Fruit fly (Drosophila melanogaster) whole organism, embryonic: Measurements from ENCODE around the gene CG43064.

Source experiments
- Asciz ChIP-seq: fragments of 200-800 bp; sonication (Bioruptor generic); optimal IDR thresholded peaks from 2 replicates; lab custom pipeline; 2017; ENCODE audit warnings: missing biosample characterization, mild to moderate bottlenecking, missing genetic modification characterization, missing genetic modification reagents
- Atf-2 ChIP-seq: fragments of 200-800 bp; sonication (Bioruptor generic); optimal IDR thresholded peaks from 2 replicates; lab custom pipeline; 2016; ENCODE audit warnings: missing biosample characterization, missing genetic modification characterization
- Atf6 ChIP-seq: fragments of 200-800 bp; sonication (Bioruptor generic); IDR thresholded peaks from 2 replicates; pipeline ENCODE4 v1.3.6; 2022; ENCODE audit warnings: missing biosample characterization, missing genetic modification characterization
- Awh ChIP-seq: fragments of 200-800 bp; sonication (Bioruptor generic); IDR thresholded peaks from 2 replicates; pipeline ENCODE4, ENCODE4 v1.3.6; 2022; ENCODE audit warnings: missing biosample characterization, missing genetic modification characterization
- BtbVII ChIP-seq: fragments of 200-800 bp; sonication (Bioruptor generic); optimal IDR thresholded peaks from 3 replicates; lab custom pipeline; 2017; ENCODE audit warnings: missing biosample characterization, mild to moderate bottlenecking, missing genetic modification characterization
- CG10209 ChIP-seq: fragments of 200-800 bp; sonication (Bioruptor generic); optimal IDR thresholded peaks from 3 replicates; lab custom pipeline; 2017; ENCODE audit warnings: missing biosample characterization, mild to moderate bottlenecking, missing genetic modification characterization, missing genetic modification reagents
- CG10321 ChIP-seq: fragments of 200-800 bp; sonication (Bioruptor generic); IDR thresholded peaks from 2 replicates; pipeline ENCODE4 v1.3.6; 2022; ENCODE audit warnings: missing biosample characterization, missing genetic modification characterization
- CG11723 ChIP-seq: fragments of 200-800 bp; sonication (Bioruptor generic); optimal IDR thresholded peaks from 2 replicates; lab custom pipeline; 2017; ENCODE audit warnings: missing biosample characterization, mild to moderate bottlenecking, missing genetic modification characterization
- CG13624 ChIP-seq: fragments of 200-800 bp; sonication (Bioruptor generic); optimal IDR thresholded peaks from 2 replicates; lab custom pipeline; 2016; ENCODE audit warnings: missing biosample characterization, missing genetic modification characterization
- CG14050 ChIP-seq: fragments of 200-800 bp; sonication (Bioruptor generic); IDR thresholded peaks from 3 replicates; pipeline ENCODE4 v1.3.6; 2022; ENCODE audit warnings: missing biosample characterization, missing genetic modification characterization
- CG1602 ChIP-seq: fragments of 200-800 bp; sonication (Bioruptor generic); optimal IDR thresholded peaks from 3 replicates; lab custom pipeline; 2016; ENCODE audit warnings: missing biosample characterization, missing genetic modification characterization
- CG30020 ChIP-seq: fragments of 200-800 bp; optimal IDR thresholded peaks from 2 replicates; lab custom pipeline; 2019; ENCODE audit warnings: missing biosample characterization, mild to moderate bottlenecking, missing genetic modification characterization, moderate library complexity
- CG30431 ChIP-seq: fragments of 200-800 bp; sonication (Bioruptor generic); optimal IDR thresholded peaks from 2 replicates; lab custom pipeline; 2017; ENCODE audit warnings: missing biosample characterization, missing genetic modification characterization
- CG3995 ChIP-seq: fragments of 200-800 bp; sonication (Bioruptor generic); optimal IDR thresholded peaks from 3 replicates; lab custom pipeline; 2016; ENCODE audit warnings: missing biosample characterization, missing genetic modification characterization
- CG4617 ChIP-seq: fragments of 200-800 bp; sonication (Bioruptor generic); optimal IDR thresholded peaks from 3 replicates; lab custom pipeline; 2016; ENCODE audit warnings: missing biosample characterization, missing genetic modification characterization, borderline replicate concordance
- CG6654 ChIP-seq: fragments of 200-800 bp; sonication (Bioruptor generic); optimal IDR thresholded peaks from 2 replicates; lab custom pipeline; 2017; ENCODE audit warnings: missing biosample characterization, mild to moderate bottlenecking, missing genetic modification characterization
- CG6791 ChIP-seq: fragments of 200-800 bp; sonication (Bioruptor generic); IDR thresholded peaks from 3 replicates; pipeline ENCODE4 v1.3.6; 2022; ENCODE audit warnings: missing biosample characterization, missing genetic modification characterization; ENCODE audit not compliant: partially characterized antibody
- CG7372 ChIP-seq: fragments of 200-800 bp; sonication (Bioruptor generic); IDR thresholded peaks from 2 replicates; pipeline ENCODE4 v1.3.6; 2022; ENCODE audit warnings: missing biosample characterization, missing genetic modification characterization
- CG7745 ChIP-seq: fragments of 200-800 bp; sonication (Bioruptor generic); optimal IDR thresholded peaks from 2 replicates; lab custom pipeline; 2018; ENCODE audit warnings: missing biosample characterization, mild to moderate bottlenecking, missing genetic modification characterization, moderate library complexity
- CG7928 ChIP-seq: fragments of 200-800 bp; sonication (Bioruptor generic); optimal IDR thresholded peaks from 2 replicates; lab custom pipeline; 2017; ENCODE audit warnings: missing biosample characterization, mild to moderate bottlenecking, missing genetic modification characterization
- CG9437 ChIP-seq: fragments of 200-800 bp; sonication (Bioruptor generic); optimal IDR thresholded peaks from 2 replicates; lab custom pipeline; 2018; ENCODE audit warnings: missing biosample characterization, mild to moderate bottlenecking, missing genetic modification characterization
- Dbx ChIP-seq: fragments of 200-800 bp; sonication (Bioruptor generic); IDR thresholded peaks from 3 replicates; pipeline ENCODE4 v1.3.6; 2022; ENCODE audit warnings: missing biosample characterization, missing genetic modification characterization
- Dfd ChIP-seq, 2 experiments: fragments of >200 bp; optimal IDR thresholded peaks; 2 replicates each; lab custom pipeline; 2017; ENCODE audit warnings: missing biosample characterization in 2 of 2, missing genetic modification characterization in 2 of 2
- Drgx ChIP-seq: fragments of 200-800 bp; sonication (Bioruptor generic); IDR thresholded peaks from 2 replicates; pipeline ENCODE4 v1.3.6; 2022; ENCODE audit warnings: missing biosample characterization, missing genetic modification characterization
- Ets65A ChIP-seq: fragments of 200-800 bp; sonication (Bioruptor generic); peaks from one replicate; lab custom pipeline; 2016; ENCODE audit warnings: missing biosample characterization, missing genetic modification characterization
- Fer1 ChIP-seq: fragments of 200-800 bp; sonication (Bioruptor generic); optimal IDR thresholded peaks from 2 replicates; lab custom pipeline; 2017; ENCODE audit warnings: missing biosample characterization, mild to moderate bottlenecking, missing genetic modification characterization
- Hr3 ChIP-seq: fragments of 200-800 bp; sonication (Bioruptor generic); optimal IDR thresholded peaks from 3 replicates; lab custom pipeline; 2016; ENCODE audit warnings: missing biosample characterization, missing genetic modification characterization
- MBD-R2 ChIP-seq: fragments of 200-800 bp; sonication (Bioruptor generic); IDR thresholded peaks from 2 replicates; pipeline ENCODE4 v1.3.6; 2022; ENCODE audit warnings: missing biosample characterization, missing genetic modification characterization
- Mrtf ChIP-seq: fragments of 200-800 bp; sonication (Bioruptor generic); IDR thresholded peaks from 3 replicates; pipeline ENCODE4 v1.3.6; 2022; ENCODE audit warnings: missing biosample characterization, missing genetic modification characterization
- Myb ChIP-seq: fragments of 200-800 bp; sonication (Bioruptor generic); optimal IDR thresholded peaks from 2 replicates; lab custom pipeline; 2016; ENCODE audit warnings: missing biosample characterization, missing genetic modification characterization
- ase ChIP-seq: fragments of 200-800 bp; sonication (Bioruptor generic); IDR thresholded peaks from 3 replicates; pipeline ENCODE4 v1.3.6; 2022; ENCODE audit warnings: missing biosample characterization, missing genetic modification characterization
- bowl ChIP-seq: fragments of 200-800 bp; sonication (Bioruptor generic); IDR thresholded peaks from 2 replicates; pipeline ENCODE4 v1.3.6; 2022; ENCODE audit warnings: missing biosample characterization, missing genetic modification characterization
- crol ChIP-seq: fragments of 200-800 bp; sonication (Bioruptor generic); IDR thresholded peaks from 2 replicates; pipeline ENCODE4 v1.3.6; 2022; ENCODE audit warnings: missing biosample characterization, missing genetic modification characterization
- cwo ChIP-seq: fragments of 200-800 bp; sonication (Bioruptor generic); optimal IDR thresholded peaks from 3 replicates; lab custom pipeline; 2017; ENCODE audit warnings: missing biosample characterization, missing genetic modification characterization, mild to moderate bottlenecking, moderate library complexity, missing genetic modification reagents
- dimm ChIP-seq: fragments of 200-800 bp; sonication (Bioruptor generic); IDR thresholded peaks from 2 replicates; pipeline ENCODE4 v1.3.6; 2022; ENCODE audit warnings: missing biosample characterization, missing genetic modification characterization
- gcm ChIP-seq: fragments of 200-800 bp; sonication (Bioruptor generic); optimal IDR thresholded peaks from 2 replicates; lab custom pipeline; 2019; ENCODE audit warnings: missing biosample characterization, mild to moderate bottlenecking, missing genetic modification characterization, moderate library complexity
- grau ChIP-seq: fragments of 200-800 bp; optimal IDR thresholded peaks from 3 replicates; lab custom pipeline; 2019; ENCODE audit warnings: missing biosample characterization, mild to moderate bottlenecking, missing genetic modification characterization, moderate library complexity
- gt ChIP-seq: fragments of 200-800 bp; sonication (Bioruptor generic); IDR thresholded peaks from 2 replicates; pipeline ENCODE4 v1.3.6; 2022; ENCODE audit warnings: missing biosample characterization, missing genetic modification characterization
- hbn ChIP-seq: fragments of 200-800 bp; sonication (Bioruptor generic); IDR thresholded peaks from 2 replicates; pipeline ENCODE4 v1.3.6; 2022; ENCODE audit warnings: missing biosample characterization, missing genetic modification characterization; ENCODE audit not compliant: partially characterized antibody
- insv ChIP-seq, 2 experiments: fragments of 200-800 bp; sonication (Bioruptor generic); optimal IDR thresholded peaks; 3 replicates each; lab custom pipeline; 2016 to 2018; ENCODE audit warnings: missing biosample characterization in 2 of 2, missing genetic modification characterization in 2 of 2
- jumu ChIP-seq: fragments of 200-800 bp; sonication (Bioruptor generic); optimal IDR thresholded peaks from 3 replicates; lab custom pipeline; 2016; ENCODE audit warnings: missing biosample characterization, missing genetic modification characterization
- odd ChIP-seq: fragments of 200-800 bp; sonication (Bioruptor generic); optimal IDR thresholded peaks from 2 replicates; lab custom pipeline; 2017; ENCODE audit warnings: missing biosample characterization, mild to moderate bottlenecking, missing genetic modification characterization
- org-1 ChIP-seq: fragments of 200-800 bp; sonication (Bioruptor generic); optimal IDR thresholded peaks from 2 replicates; lab custom pipeline; 2017; ENCODE audit warnings: missing biosample characterization, missing genetic modification characterization
- pb ChIP-seq: fragments of 200-800 bp; sonication (Bioruptor generic); optimal IDR thresholded peaks from 3 replicates; lab custom pipeline; 2016; ENCODE audit warnings: missing biosample characterization, missing genetic modification characterization
- peb ChIP-seq: fragments of 200-800 bp; sonication (Bioruptor generic); IDR thresholded peaks from 2 replicates; pipeline ENCODE4 v1.3.6; 2022; ENCODE audit warnings: missing biosample characterization, missing genetic modification characterization
- shn ChIP-seq: fragments of 200-800 bp; sonication (Bioruptor generic); optimal IDR thresholded peaks from 3 replicates; lab custom pipeline; 2016; ENCODE audit warnings: missing biosample characterization, missing genetic modification characterization
- slou ChIP-seq: fragments of 200-800 bp; sonication (Bioruptor generic); optimal IDR thresholded peaks from 3 replicates; lab custom pipeline; 2016; ENCODE audit warnings: missing biosample characterization, missing genetic modification characterization
- trem ChIP-seq: fragments of 200-800 bp; optimal IDR thresholded peaks from 3 replicates; lab custom pipeline; 2019; ENCODE audit warnings: missing biosample characterization, mild to moderate bottlenecking, missing genetic modification characterization, moderate library complexity
- usp ChIP-seq: fragments of >200 bp; optimal IDR thresholded peaks from 2 replicates; lab custom pipeline; 2017; ENCODE audit warnings: missing biosample characterization, missing genetic modification characterization
- vfl ChIP-seq: fragments of 200-800 bp; sonication (Bioruptor generic); optimal IDR thresholded peaks from 2 replicates; lab custom pipeline; 2016; ENCODE audit warnings: missing biosample characterization, missing genetic modification characterization

The CG43064 gene

dm6 chr3L:11822446-11823334, 13.8 kb downstream of the CG43064 start, which contains the start of gene RpL10Ab (continued):
- TF ChIP-seq Asciz (GFP tag; lab: Kevin White, UChicago) (peak; percentile 27), Dbx (peak; percentile 76), CG9437 (GFP tag; lab: Kevin White, UChicago) (peak; percentile 60), Dfd (GFP tag; optimal IDR thresholded peaks at IDR 0.05; lab: Kevin White, UChicago) (no peak), peb (no peak), Atf6 (GFP tag; lab: Robert Waterston, UW) (peak; percentile 39), CG10209 (GFP tag; lab: Kevin White, UChicago) (peak; percentile 55), CG11723 (GFP tag; lab: Kevin White, UChicago) (peak; percentile 44), hbn (peak; percentile 63), Ets65A (GFP tag; lab: Kevin White, UChicago) (peak; percentile 96), bowl (GFP tag; lab: Robert Waterston, UW) (no peak), Atf-2 (peak; percentile 10), vfl (no peak), Drgx (GFP tag; lab: Robert Waterston, UW) (peak; percentile 21; the same call in 1 of the 2 replicates), pb (GFP tag; lab: Kevin White, UChicago) (peak; percentile 53), crol (GFP tag; lab: Robert Waterston, UW) (no peak), usp (GFP tag; lab: Kevin White, UChicago) (no peak), CG1602 (GFP tag; lab: Kevin White, UChicago) (peak; percentile 55), shn (no peak), Hr3 (GFP tag; lab: Kevin White, UChicago) (peak; percentile 70), CG10321 (GFP tag; lab: Robert Waterston, UW) (no peak), CG6791 (peak; percentile 92), CG6654 (GFP tag; lab: Kevin White, UChicago) (peak; percentile 61), CG30431 (GFP tag; lab: Kevin White, UChicago) (peak; percentile 24), slou (GFP tag; lab: Kevin White, UChicago) (peak; percentile 34), trem (tag; lab: Kevin White, UChicago) (peak; percentile 79), CG7745 (tag; lab: Kevin White, UChicago) (no peak), cwo (GFP tag; lab: Kevin White, UChicago) (no peak), CG13624 (peak; percentile 51), CG3995 (GFP tag; lab: Kevin White, UChicago) (peak; percentile 46), Myb (GFP tag; lab: Kevin White, UChicago) (no peak), CG7928 (GFP tag; lab: Kevin White, UChicago) (peak; percentile 47), org-1 (peak; percentile 34), Awh (GFP tag; lab: Robert Waterston, UW) (peak; percentile 54; the same call in 1 of the 2 replicates), CG7372 (peak; percentile 66; the same call in 1 of the 2 replicates), Mrtf (GFP tag; lab: Robert Waterston, UW) (peak; percentile 35; the same call in 1 of the 3 replicates), gcm (GFP tag; lab: Kevin White, UChicago) (peak; percentile 23), grau (tag; lab: Kevin White, UChicago) (peak; percentile 48), odd (GFP tag; lab: Kevin White, UChicago) (peak; percentile 37), gt (no peak), CG14050 (GFP tag; lab: Robert Waterston, UW) (no peak), insv (GFP tag; optimal IDR thresholded peaks at IDR 0.05; lab: Kevin White, UChicago) (no peak), BtbVII (GFP tag; lab: Kevin White, UChicago) (peak; percentile 68), Fer1 (GFP tag; lab: Kevin White, UChicago) (peak; percentile 3), ase (GFP tag; lab: Robert Waterston, UW) (peak; percentile 44; the same call in 2 of the 3 replicates), CG30020 (tag; lab: Kevin White, UChicago) (peak; percentile 67), jumu (GFP tag; lab: Kevin White, UChicago) (no peak), dimm (GFP tag; lab: Robert Waterston, UW) (0 out of 2 replicates have a peak, but pooled peaks have one; percentile 9), MBD-R2 (GFP tag; lab: Robert Waterston, UW) (peak; percentile 37), CG4617 (GFP tag; lab: Kevin White, UChicago) (no peak)
